Fruit fly (Drosophila melanogaster) whole organism, wandering third instar larva: ENCODE results near the gene Lk.

ENCODE experiments used
- Abd-B ChIP-seq: fragments of >200 bp; optimal IDR thresholded peaks from 2 replicates; lab custom pipeline; 2017; ENCODE audit warnings: missing biosample characterization, missing genetic modification characterization
- CG32264 ChIP-seq: fragments of 200-800 bp; sonication (Bioruptor generic); optimal IDR thresholded peaks from 2 replicates; lab custom pipeline; 2016; ENCODE audit warnings: missing biosample characterization, missing genetic modification characterization
- CG9705 ChIP-seq: fragments of 200-800 bp; sonication (Bioruptor generic); optimal IDR thresholded peaks from 2 replicates; lab custom pipeline; 2018; ENCODE audit warnings: missing biosample characterization, mild to moderate bottlenecking, missing genetic modification characterization
- CrebA ChIP-seq: fragments of 200-800 bp; sonication (Bioruptor generic); optimal IDR thresholded peaks from 2 replicates; lab custom pipeline; 2016; ENCODE audit warnings: missing biosample characterization, mild to moderate bottlenecking, missing genetic modification characterization, borderline replicate concordance
- Dfd ChIP-seq: fragments of >200 bp; optimal IDR thresholded peaks from 2 replicates; lab custom pipeline; 2017; ENCODE audit warnings: missing biosample characterization, missing genetic modification characterization
- Dif ChIP-seq: fragments of 200-275, 200-300 bp; sonication (Bioruptor generic); optimal IDR thresholded peaks from 2 replicates; lab custom pipeline; 2018; ENCODE audit warnings: missing biosample characterization, missing genetic modification characterization; ENCODE audit not compliant: partially characterized antibody
- GATAd ChIP-seq: sonication (Bioruptor generic); optimal IDR thresholded peaks from 2 replicates; lab custom pipeline; 2016; ENCODE audit warnings: missing biosample characterization, missing genetic modification characterization
- HLH106 ChIP-seq: fragments of 200-800 bp; optimal IDR thresholded peaks from 3 replicates; lab custom pipeline; 2019; ENCODE audit warnings: missing biosample characterization, mild to moderate bottlenecking, missing genetic modification characterization, moderate library complexity
- Hnf4 ChIP-seq: fragments of 200-800 bp; sonication (Bioruptor generic); optimal IDR thresholded peaks from 2 replicates; lab custom pipeline; 2016; ENCODE audit warnings: missing biosample characterization, mild to moderate bottlenecking, missing genetic modification characterization
- Hr78 ChIP-seq: fragments of >200 bp; optimal IDR thresholded peaks from 2 replicates; lab custom pipeline; 2017; ENCODE audit warnings: missing biosample characterization, missing genetic modification characterization
- Hr83 ChIP-seq: fragments of 200-300 bp; sonication (Bioruptor generic); optimal IDR thresholded peaks from 2 replicates; lab custom pipeline; 2016; ENCODE audit warnings: missing biosample characterization, mild to moderate bottlenecking, missing genetic modification characterization, moderate library complexity; ENCODE audit not compliant: poor library complexity, severe bottlenecking
- Jra ChIP-seq: sonication (Bioruptor generic); optimal IDR thresholded peaks from 2 replicates; lab custom pipeline; 2016; ENCODE audit warnings: missing biosample characterization, missing genetic modification characterization
- Mio ChIP-seq: sonication (Bioruptor generic); optimal IDR thresholded peaks from 2 replicates; lab custom pipeline; 2016; ENCODE audit warnings: missing biosample characterization, missing genetic modification characterization
- Myc ChIP-seq: fragments of >200 bp; optimal IDR thresholded peaks from 2 replicates; lab custom pipeline; 2017
- OdsH ChIP-seq: fragments of 200-800 bp; sonication (Bioruptor generic); optimal IDR thresholded peaks from 2 replicates; lab custom pipeline; 2016; ENCODE audit warnings: missing biosample characterization, mild to moderate bottlenecking, missing genetic modification characterization
- Rel ChIP-seq, 2 experiments: fragments of 200-800 bp; sonication (Bioruptor generic) in 1 of 2; optimal IDR thresholded peaks; 2 replicates in 1 of 2; 3 replicates in 1 of 2; lab custom pipeline; 2016 to 2019; ENCODE audit warnings: mild to moderate bottlenecking in 2 of 2, missing biosample characterization in 2 of 2, missing genetic modification characterization in 2 of 2, moderate library complexity in 1 of 2
- Sp1 ChIP-seq: fragments of 200-800 bp; sonication (Bioruptor generic); optimal IDR thresholded peaks from 3 replicates; lab custom pipeline; 2019; ENCODE audit warnings: missing biosample characterization, mild to moderate bottlenecking, missing genetic modification characterization, moderate library complexity
- Vsx2 ChIP-seq: fragments of 200-300, 225-300 bp; sonication (Bioruptor generic); optimal IDR thresholded peaks from 2 replicates; lab custom pipeline; 2018; ENCODE audit warnings: missing biosample characterization, missing genetic modification characterization; ENCODE audit not compliant: partially characterized antibody
- brk ChIP-seq: fragments of 200-800 bp; sonication (Bioruptor generic); optimal IDR thresholded peaks from 2 replicates; lab custom pipeline; 2016; ENCODE audit warnings: missing biosample characterization, mild to moderate bottlenecking, missing genetic modification characterization
- dl ChIP-seq, 2 experiments: fragments of 175-275, 200-275 bp in 1 of 2; fragments of 200-275 bp in 1 of 2; sonication (Bioruptor generic); optimal IDR thresholded peaks; lab custom pipeline; 2018; ENCODE audit warnings: mild to moderate bottlenecking in 2 of 2, missing biosample characterization in 2 of 2, missing genetic modification characterization in 2 of 2, moderate library complexity in 2 of 2; ENCODE audit not compliant: partially characterized antibody in 2 of 2, insufficient read depth in 1 of 2
- dmrt93B ChIP-seq: fragments of 200-800 bp; sonication (Bioruptor generic); optimal IDR thresholded peaks from 2 replicates; lab custom pipeline; 2018; ENCODE audit warnings: missing biosample characterization, mild to moderate bottlenecking, missing genetic modification characterization
- dsf ChIP-seq: sonication (Bioruptor generic); optimal IDR thresholded peaks from 2 replicates; lab custom pipeline; 2016; ENCODE audit warnings: missing biosample characterization, missing genetic modification characterization, borderline replicate concordance
- ey ChIP-seq: fragments of 200-800 bp; sonication (Bioruptor generic); optimal IDR thresholded peaks from 2 replicates; lab custom pipeline; 2016; ENCODE audit warnings: missing biosample characterization, missing genetic modification characterization
- foxo ChIP-seq, 2 experiments: fragments of 200-800 bp; sonication (Bioruptor generic); optimal IDR thresholded peaks; 2 replicates in 1 of 2; 3 replicates in 1 of 2; lab custom pipeline; 2016 to 2017; ENCODE audit warnings: missing biosample characterization in 2 of 2, missing genetic modification characterization in 2 of 2
- h ChIP-seq: fragments of 200-800 bp; sonication (Bioruptor generic); optimal IDR thresholded peaks from 3 replicates; lab custom pipeline; 2016; ENCODE audit warnings: missing biosample characterization, mild to moderate bottlenecking, missing genetic modification characterization
- jim ChIP-seq: fragments of 175-275, 200-325 bp; sonication (Bioruptor generic); optimal IDR thresholded peaks from 2 replicates; lab custom pipeline; 2016; ENCODE audit warnings: missing biosample characterization, mild to moderate bottlenecking, missing genetic modification characterization
- psq ChIP-seq: fragments of 200-800 bp; sonication (Bioruptor generic); optimal IDR thresholded peaks from 3 replicates; lab custom pipeline; 2017; ENCODE audit warnings: missing biosample characterization, mild to moderate bottlenecking, missing genetic modification characterization, moderate library complexity
- sage ChIP-seq: fragments of 200-800 bp; sonication (Bioruptor generic); optimal IDR thresholded peaks from 2 replicates; lab custom pipeline; 2016; ENCODE audit warnings: missing biosample characterization, mild to moderate bottlenecking, missing genetic modification characterization
- sv ChIP-seq: fragments of 200-800 bp; sonication (Bioruptor generic); optimal IDR thresholded peaks from 3 replicates; lab custom pipeline; 2016; ENCODE audit warnings: missing biosample characterization, missing genetic modification characterization
- usp ChIP-seq: fragments of >200 bp; optimal IDR thresholded peaks from 2 replicates; lab custom pipeline; 2017; ENCODE audit warnings: missing biosample characterization, missing genetic modification characterization
- woc ChIP-seq: sonication (Bioruptor generic); optimal IDR thresholded peaks from 2 replicates; lab custom pipeline; 2016; ENCODE audit warnings: missing biosample characterization, mild to moderate bottlenecking, missing genetic modification characterization

Gene Lk

DNA sequence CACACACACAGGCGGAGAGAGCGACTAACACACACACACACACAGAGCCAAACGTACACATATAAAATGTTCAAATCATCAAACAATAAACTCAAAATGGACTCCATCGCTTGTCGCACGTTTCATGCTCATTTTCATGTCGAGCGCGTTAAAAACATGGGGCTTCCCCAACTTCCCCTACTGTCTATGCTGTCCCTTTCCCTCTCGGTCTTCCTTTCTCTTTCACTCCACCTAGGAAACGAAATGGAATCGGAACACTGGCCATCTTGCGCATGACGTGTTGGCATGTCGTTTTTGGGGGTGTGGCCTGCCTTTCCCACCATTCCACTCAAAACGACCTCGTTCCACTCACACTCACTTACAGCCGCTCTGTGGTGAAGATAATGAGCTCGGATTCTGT is 18.3 kb upstream of the Lk start:
- peak; percentile 85 for TF ChIP-seq Dif (GFP tag; lab: Kevin White, UChicago)
- no peak for TF ChIP-seq Hr83 (GFP tag; lab: Kevin White, UChicago)
- TF ChIP-seq jim, result no peak
- TF ChIP-seq foxo (GFP tag; optimal IDR thresholded peaks at IDR 0.05; lab: Kevin White, UChicago), result no peak
- peak in 1 of 2 experiments; percentile 54 for TF ChIP-seq dl (GFP tag; optimal IDR thresholded peaks at IDR 0.05; lab: Kevin White, UChicago; ENCODE audit: insufficient read depth in 1 of 2, partially characterized antibody in 2 of 2)
- TF ChIP-seq CG9705 (GFP tag; lab: Kevin White, UChicago), result peak; percentile 1
- TF ChIP-seq CrebA (GFP tag; lab: Kevin White, UChicago), result no peak
- peak; percentile 13 for TF ChIP-seq Vsx2 (GFP tag; lab: Kevin White, UChicago)
- no peak for TF ChIP-seq Hnf4 (GFP tag; lab: Kevin White, UChicago)
- no peak for TF ChIP-seq Rel (GFP tag; optimal IDR thresholded peaks at IDR 0.05; lab: Kevin White, UChicago)
- TF ChIP-seq Rel (tag; optimal IDR thresholded peaks at IDR 0.05; lab: Kevin White, UChicago), result peak; percentile 97
- no peak for TF ChIP-seq Mio
- TF ChIP-seq sage (GFP tag; lab: Kevin White, UChicago), result no peak
- TF ChIP-seq, all 38 proteins: peak for 5

DNA sequence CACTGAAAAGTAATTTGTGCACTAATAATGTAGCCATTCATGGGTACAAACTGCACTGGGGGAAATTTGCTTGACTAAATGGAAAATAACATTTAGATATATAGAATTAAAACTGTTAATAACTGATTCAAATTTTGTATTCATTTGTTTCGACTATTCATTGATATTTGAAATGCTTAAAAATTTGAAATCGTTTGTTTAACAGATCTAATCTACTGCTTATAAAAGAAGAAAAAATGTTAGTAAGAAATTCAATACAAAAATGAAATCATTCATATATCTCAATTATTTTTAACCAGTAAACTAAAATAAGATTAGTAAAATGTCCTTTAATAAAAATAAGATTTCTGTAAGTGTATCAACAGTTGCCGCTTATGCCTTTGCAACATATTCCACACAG is 15.4 kb upstream of the Lk start:
- TF ChIP-seq Jra (GFP tag; lab: Kevin White, UChicago) (no peak), Sp1 (GFP tag; lab: Kevin White, UChicago) (no peak), dmrt93B (no peak), CrebA (GFP tag; lab: Kevin White, UChicago) (no peak), HLH106 (tag; lab: Kevin White, UChicago) (no peak), Hr78 (GFP tag; lab: Kevin White, UChicago) (no peak), Rel (GFP tag; optimal IDR thresholded peaks at IDR 0.05; lab: Kevin White, UChicago) (no peak), Rel (tag; optimal IDR thresholded peaks at IDR 0.05; lab: Kevin White, UChicago) (no peak), sage (GFP tag; lab: Kevin White, UChicago) (no peak), OdsH (GFP tag; lab: Kevin White, UChicago) (no peak), CG9705 (GFP tag; lab: Kevin White, UChicago) (no peak), foxo (GFP tag; optimal IDR thresholded peaks at IDR 0.05; lab: Kevin White, UChicago) (no peak), usp (GFP tag; lab: Kevin White, UChicago) (no peak), Hr83 (GFP tag; lab: Kevin White, UChicago) (no peak), psq (GFP tag; lab: Kevin White, UChicago) (no peak), jim (no peak), sv (GFP tag; lab: Kevin White, UChicago) (no peak), Vsx2 (GFP tag; lab: Kevin White, UChicago) (no peak), ey (GFP tag; lab: Kevin White, UChicago) (no peak), Dif (GFP tag; lab: Kevin White, UChicago) (no peak)

- TF ChIP-seq sage (GFP tag; lab: Kevin White, UChicago), result no peak
- no peak for TF ChIP-seq Myc
- TF ChIP-seq brk (GFP tag; lab: Kevin White, UChicago), result no peak
- no peak for TF ChIP-seq Mio
- no peak for TF ChIP-seq Jra (GFP tag; lab: Kevin White, UChicago)
- TF ChIP-seq Dfd, result no peak
- TF ChIP-seq CG32264, result no peak
- no peak for TF ChIP-seq dsf (GFP tag; lab: Kevin White, UChicago)
- no peak for TF ChIP-seq Abd-B
- no peak for TF ChIP-seq psq (GFP tag; lab: Kevin White, UChicago)
- TF ChIP-seq OdsH (GFP tag; lab: Kevin White, UChicago), result no peak
- no peak for TF ChIP-seq foxo (GFP tag; optimal IDR thresholded peaks at IDR 0.05; lab: Kevin White, UChicago)
- TF ChIP-seq GATAd, result no peak
- TF ChIP-seq h (GFP tag; lab: Kevin White, UChicago), result no peak
- TF ChIP-seq woc, result no peak
- no peak for TF ChIP-seq Vsx2 (GFP tag; lab: Kevin White, UChicago)
- no peak for TF ChIP-seq HLH106 (tag; lab: Kevin White, UChicago)
- no peak for TF ChIP-seq dmrt93B
Measured at dm6 chr3L:14574649-14575048, 14.1 kb upstream of the Lk start.
